Worm (Caenorhabditis elegans): Measurements from ENCODE around the gene grd-6.

- no peak for TF ChIP-seq him-1 (tag; optimal IDR thresholded peaks at IDR 0.05)
- TF ChIP-seq dao-5 (tag; optimal IDR thresholded peaks at IDR 0.05): no peak
- TF ChIP-seq W03F9.2 (tag; optimal IDR thresholded peaks at IDR 0.05): no peak
Observed at ce11 chrV:9224377-9224776, 2.7 kb downstream of the grd-6 start.
